Fruit fly (Drosophila melanogaster) whole organism, embryonic: ENCODE results near the gene CG10338.

ENCODE experiments used
- Abd-B ChIP-seq: fragments of 200-800 bp; sonication (Bioruptor generic); optimal IDR thresholded peaks from 2 replicates; lab custom pipeline; 2018; ENCODE audit warnings: missing biosample characterization, mild to moderate bottlenecking, missing genetic modification characterization, moderate library complexity
- CG10321 ChIP-seq: fragments of 200-800 bp; sonication (Bioruptor generic); IDR thresholded peaks from 2 replicates; pipeline ENCODE4 v1.3.6; 2022; ENCODE audit warnings: missing biosample characterization, missing genetic modification characterization
- CG10431 ChIP-seq: fragments of 200-800 bp; sonication (Bioruptor generic); optimal IDR thresholded peaks from 3 replicates; lab custom pipeline; 2018; ENCODE audit warnings: missing biosample characterization, mild to moderate bottlenecking, missing genetic modification characterization
- CG11398 ChIP-seq: fragments of 200-800 bp; sonication (Bioruptor generic); optimal IDR thresholded peaks from 2 replicates; lab custom pipeline; 2016; ENCODE audit warnings: missing biosample characterization, missing genetic modification characterization
- CG15269 ChIP-seq: fragments of 200-800 bp; sonication (Bioruptor generic); optimal IDR thresholded peaks from 2 replicates; lab custom pipeline; 2018; ENCODE audit warnings: missing biosample characterization, mild to moderate bottlenecking, missing genetic modification characterization, moderate library complexity
- CG17568 ChIP-seq: fragments of 200-800 bp; sonication (Bioruptor generic); optimal IDR thresholded peaks from 2 replicates; lab custom pipeline; 2018; ENCODE audit warnings: missing biosample characterization, mild to moderate bottlenecking, missing genetic modification characterization, moderate library complexity
- CG2120 ChIP-seq: fragments of 200-800 bp; sonication (Bioruptor generic); optimal IDR thresholded peaks from 3 replicates; lab custom pipeline; 2016; ENCODE audit warnings: missing biosample characterization, missing genetic modification characterization
- CG2889 ChIP-seq: fragments of 200-800 bp; sonication (Bioruptor generic); IDR thresholded peaks from 3 replicates; pipeline ENCODE4 v1.3.6; 2022; ENCODE audit warnings: missing biosample characterization, missing genetic modification characterization
- CG30403 ChIP-seq: fragments of 200-800 bp; sonication (Bioruptor generic); optimal IDR thresholded peaks from 3 replicates; lab custom pipeline; 2016; ENCODE audit warnings: missing biosample characterization, missing genetic modification characterization
- CG30431 ChIP-seq: fragments of 200-800 bp; sonication (Bioruptor generic); optimal IDR thresholded peaks from 2 replicates; lab custom pipeline; 2017; ENCODE audit warnings: missing biosample characterization, missing genetic modification characterization
- CG3065 ChIP-seq: fragments of 200-800 bp; sonication (Bioruptor generic); optimal IDR thresholded peaks from 2 replicates; lab custom pipeline; 2016; ENCODE audit warnings: missing biosample characterization, missing genetic modification characterization
- CG31388 ChIP-seq: fragments of 200-800 bp; sonication (Bioruptor generic); optimal IDR thresholded peaks from 2 replicates; lab custom pipeline; 2016; ENCODE audit warnings: missing biosample characterization, missing genetic modification characterization
- CG32767 ChIP-seq: fragments of 200-800 bp; sonication (Bioruptor generic); IDR thresholded peaks from 2 replicates; pipeline ENCODE4 v1.3.6; 2022; ENCODE audit warnings: missing biosample characterization, missing genetic modification characterization
- CG34422 ChIP-seq: fragments of 200-800 bp; sonication (Bioruptor generic); IDR thresholded peaks from 3 replicates; pipeline ENCODE4 v1.3.6; 2022; ENCODE audit warnings: missing biosample characterization, missing genetic modification characterization
- CG43689 ChIP-seq: fragments of 200-800 bp; sonication (Bioruptor generic); IDR thresholded peaks from 2 replicates; pipeline ENCODE4 v1.3.6; 2022; ENCODE audit warnings: missing biosample characterization, missing genetic modification characterization
- CG4730 ChIP-seq: fragments of 200-800 bp; sonication (Bioruptor generic); IDR thresholded peaks from 2 replicates; pipeline ENCODE4 v1.3.6; 2022; ENCODE audit warnings: missing biosample characterization, missing genetic modification characterization
- CG7928 ChIP-seq: fragments of 200-800 bp; sonication (Bioruptor generic); optimal IDR thresholded peaks from 2 replicates; lab custom pipeline; 2017; ENCODE audit warnings: missing biosample characterization, mild to moderate bottlenecking, missing genetic modification characterization
- CG9797 ChIP-seq: fragments of 200-800 bp; sonication (Bioruptor generic); optimal IDR thresholded peaks from 3 replicates; lab custom pipeline; 2018; ENCODE audit warnings: missing biosample characterization, mild to moderate bottlenecking, missing genetic modification characterization
- CTCF ChIP-seq: fragments of 200-800 bp; sonication (Bioruptor generic); optimal IDR thresholded peaks from 2 replicates; lab custom pipeline; 2017; ENCODE audit warnings: missing biosample characterization, mild to moderate bottlenecking, missing genetic modification characterization, moderate library complexity
- Camta ChIP-seq: fragments of 200-800 bp; sonication (Bioruptor generic); optimal IDR thresholded peaks from 2 replicates; lab custom pipeline; 2016; ENCODE audit warnings: missing biosample characterization, missing genetic modification characterization
- CkIIα-i1 ChIP-seq: fragments of 200-800 bp; sonication (Bioruptor generic); IDR thresholded peaks from 2 replicates; pipeline ENCODE4 v1.3.6; 2022; ENCODE audit warnings: missing biosample characterization, missing genetic modification characterization
- CrebB ChIP-seq: fragments of 200-800 bp; sonication (Bioruptor generic); optimal IDR thresholded peaks from 3 replicates; lab custom pipeline; 2018; ENCODE audit warnings: missing biosample characterization, mild to moderate bottlenecking, missing genetic modification characterization
- Dad ChIP-seq: fragments of 200-800 bp; sonication (Bioruptor generic); optimal IDR thresholded peaks from 3 replicates; lab custom pipeline; 2016; ENCODE audit warnings: missing biosample characterization, missing genetic modification characterization
- Dref ChIP-seq: fragments of 200-800 bp; sonication (Bioruptor generic); IDR thresholded peaks from 2 replicates; pipeline ENCODE4 v1.3.6; 2022; ENCODE audit warnings: missing biosample characterization, missing genetic modification characterization
- HLH54F ChIP-seq: fragments of 200-800 bp; sonication (Bioruptor generic); optimal IDR thresholded peaks from 3 replicates; lab custom pipeline; 2016; ENCODE audit warnings: missing biosample characterization, missing genetic modification characterization
- Hey ChIP-seq: fragments of 200-800 bp; sonication (Bioruptor generic); optimal IDR thresholded peaks from 3 replicates; lab custom pipeline; 2018; ENCODE audit warnings: missing biosample characterization, mild to moderate bottlenecking, missing genetic modification characterization
- Hmr ChIP-seq: fragments of 200-800 bp; sonication (Bioruptor generic); optimal IDR thresholded peaks from 3 replicates; lab custom pipeline; 2017; ENCODE audit warnings: mild to moderate bottlenecking, missing biosample characterization, missing genetic modification reagents, missing genetic modification characterization
- Myb ChIP-seq: fragments of 200-800 bp; sonication (Bioruptor generic); optimal IDR thresholded peaks from 2 replicates; lab custom pipeline; 2016; ENCODE audit warnings: missing biosample characterization, missing genetic modification characterization
- NFAT ChIP-seq: fragments of 200-800 bp; sonication (Bioruptor generic); IDR thresholded peaks from 2 replicates; pipeline ENCODE4 v1.3.6; 2022; ENCODE audit warnings: missing biosample characterization, missing genetic modification characterization
- Sry-δ ChIP-seq: fragments of 200-800 bp; sonication (Bioruptor generic); optimal IDR thresholded peaks from 2 replicates; lab custom pipeline; 2016; ENCODE audit warnings: missing biosample characterization, missing genetic modification characterization
- Xrp1 ChIP-seq: fragments of 200-800 bp; sonication (Bioruptor generic); IDR thresholded peaks from 2 replicates; pipeline ENCODE4 v1.3.6; 2022; ENCODE audit warnings: missing biosample characterization, missing genetic modification characterization
- al ChIP-seq: fragments of 200-800 bp; sonication (Bioruptor generic); IDR thresholded peaks from 2 replicates; pipeline ENCODE4 v1.3.6; 2022; ENCODE audit warnings: missing biosample characterization, missing genetic modification characterization
- aop ChIP-seq: fragments of 200-800 bp; sonication (Bioruptor generic); IDR thresholded peaks from 2 replicates; pipeline ENCODE4 v1.3.6; 2022; ENCODE audit warnings: missing biosample characterization, missing genetic modification characterization
- ato ChIP-seq: fragments of 200-800 bp; sonication (Bioruptor generic); IDR thresholded peaks from 2 replicates; pipeline ENCODE4 v1.3.6; 2022; ENCODE audit warnings: missing biosample characterization, missing genetic modification characterization; ENCODE audit not compliant: partially characterized antibody
- br ChIP-seq: fragments of >200 bp; optimal IDR thresholded peaks from 2 replicates; lab custom pipeline; 2017
- crol ChIP-seq: fragments of 200-800 bp; sonication (Bioruptor generic); IDR thresholded peaks from 2 replicates; pipeline ENCODE4 v1.3.6; 2022; ENCODE audit warnings: missing biosample characterization, missing genetic modification characterization
- gt ChIP-seq: fragments of 200-800 bp; sonication (Bioruptor generic); IDR thresholded peaks from 2 replicates; pipeline ENCODE4 v1.3.6; 2022; ENCODE audit warnings: missing biosample characterization, missing genetic modification characterization
- h ChIP-seq: fragments of >200 bp; optimal IDR thresholded peaks from 2 replicates; lab custom pipeline; 2017
- ham ChIP-seq: fragments of 200-800 bp; sonication (Bioruptor generic); IDR thresholded peaks from 2 replicates; pipeline ENCODE4 v1.3.6; 2022; ENCODE audit warnings: missing biosample characterization, missing genetic modification characterization
- pfk ChIP-seq: fragments of 200-800 bp; sonication (Bioruptor generic); optimal IDR thresholded peaks from 2 replicates; lab custom pipeline; 2018; ENCODE audit warnings: missing biosample characterization, mild to moderate bottlenecking, missing genetic modification characterization, moderate library complexity
- pho ChIP-seq: fragments of 200-800 bp; sonication (Bioruptor generic); optimal IDR thresholded peaks from 2 replicates; lab custom pipeline; 2016; ENCODE audit warnings: missing biosample characterization, missing genetic modification characterization
- pnt ChIP-seq: fragments of 200-800 bp; sonication (Bioruptor generic); optimal IDR thresholded peaks from 3 replicates; lab custom pipeline; 2016; ENCODE audit warnings: missing biosample characterization, missing genetic modification characterization
- psq ChIP-seq: fragments of 200-800 bp; sonication (Bioruptor generic); optimal IDR thresholded peaks from 2 replicates; lab custom pipeline; 2017; ENCODE audit warnings: missing biosample characterization, missing genetic modification characterization
- sd ChIP-seq: fragments of 200-800 bp; sonication (Bioruptor generic); optimal IDR thresholded peaks from 3 replicates; lab custom pipeline; 2018; ENCODE audit warnings: missing biosample characterization, mild to moderate bottlenecking, missing genetic modification characterization, moderate library complexity
- slbo ChIP-seq: fragments of 200-800 bp; sonication (Bioruptor generic); IDR thresholded peaks from 2 replicates; pipeline ENCODE4 v1.3.6; 2022; ENCODE audit warnings: missing biosample characterization, missing genetic modification characterization
- sob ChIP-seq: fragments of 200-800 bp; sonication (Bioruptor generic); IDR thresholded peaks from 2 replicates; pipeline ENCODE4 v1.3.6; 2022; ENCODE audit warnings: missing biosample characterization, missing genetic modification characterization
- sqz ChIP-seq: fragments of 200-800 bp; sonication (Bioruptor generic); optimal IDR thresholded peaks from 3 replicates; lab custom pipeline; 2018; ENCODE audit warnings: missing biosample characterization, mild to moderate bottlenecking, missing genetic modification characterization
- tin ChIP-seq: fragments of 200-800 bp; sonication (Bioruptor generic); optimal IDR thresholded peaks from 3 replicates; lab custom pipeline; 2016; ENCODE audit warnings: missing biosample characterization, missing genetic modification characterization
- tio ChIP-seq: fragments of 200-800 bp; sonication (Bioruptor generic); optimal IDR thresholded peaks from 2 replicates; lab custom pipeline; 2017; ENCODE audit warnings: missing biosample characterization, missing genetic modification characterization, inconsistent platforms
- ttk ChIP-seq: fragments of 200-800 bp; sonication (Bioruptor generic); IDR thresholded peaks from 2 replicates; pipeline ENCODE4 v2.1.2; 2022; ENCODE audit warnings: missing biosample characterization, missing genetic modification characterization
- yki ChIP-seq: fragments of >200 bp; optimal IDR thresholded peaks from 3 replicates; lab custom pipeline; 2018
- z ChIP-seq: fragments of 200-800 bp; sonication (Bioruptor generic); IDR thresholded peaks from 3 replicates; pipeline ENCODE4 v1.3.6; 2022; ENCODE audit warnings: missing biosample characterization, missing genetic modification characterization
- zfh2 ChIP-seq: fragments of 200-800 bp; sonication (Bioruptor generic); optimal IDR thresholded peaks from 2 replicates; lab custom pipeline; 2016; ENCODE audit warnings: missing biosample characterization, missing genetic modification characterization

Gene CG10338

dm6 chr2L:18702721-18703488, 7.4 kb downstream of the CG10338 start, which contains the start of the genes CG10376 and CG10343 (continued):
- TF ChIP-seq zfh2 (GFP tag; lab: Kevin White, UChicago) (peak; percentile 66), Dref (GFP tag; lab: Robert Waterston, UW) (peak; percentile 56), HLH54F (GFP tag; lab: Kevin White, UChicago) (peak; percentile 58), CG9797 (GFP tag; lab: Kevin White, UChicago) (peak; percentile 92), pho (GFP tag; lab: Kevin White, UChicago) (peak; percentile 36), psq (peak; percentile 86), aop (GFP tag; lab: Robert Waterston, UW) (no peak), CG3065 (GFP tag; lab: Kevin White, UChicago) (peak; percentile 65), CG32767 (GFP tag; lab: Robert Waterston, UW) (peak; percentile 77; the same call in 1 of the 2 replicates), ato (peak; percentile 58), ham (no peak), CG30431 (GFP tag; lab: Kevin White, UChicago) (peak; percentile 82), CG4730 (GFP tag; lab: Robert Waterston, UW) (peak; percentile 81), Hey (tag; lab: Kevin White, UChicago) (peak; percentile 18), Abd-B (GFP tag; lab: Kevin White, UChicago) (peak; percentile 98), CkIIα-i1 (GFP tag; lab: Robert Waterston, UW) (no peak), CG15269 (tag; lab: Kevin White, UChicago) (peak; percentile 92), NFAT (GFP tag; lab: Robert Waterston, UW) (peak; percentile 85), Sry-δ (GFP tag; lab: Kevin White, UChicago) (peak; percentile 19), sqz (GFP tag; lab: Kevin White, UChicago) (peak; percentile 87), CG2120 (GFP tag; lab: Kevin White, UChicago) (peak; percentile 84), slbo (GFP tag; lab: Robert Waterston, UW) (peak; percentile 93), CG31388 (peak; percentile 74), tin (GFP tag; lab: Kevin White, UChicago) (peak; percentile 84), sob (GFP tag; lab: Robert Waterston, UW) (peak; percentile 89), CG10431 (GFP tag; lab: Kevin White, UChicago) (peak; percentile 67), CG7928 (GFP tag; lab: Kevin White, UChicago) (peak; percentile 50), br (lab: Kevin White, UChicago) (no peak), yki (lab: Kevin White, UChicago) (no peak), CG10321 (GFP tag; lab: Robert Waterston, UW) (no peak), Dad (peak; percentile 54), CG17568 (GFP tag; lab: Kevin White, UChicago) (peak; percentile 32), al (GFP tag; lab: Robert Waterston, UW) (peak; percentile 85), pnt (peak; percentile 60), crol (GFP tag; lab: Robert Waterston, UW) (no peak), Myb (GFP tag; lab: Kevin White, UChicago) (peak; percentile 17), Xrp1 (GFP tag; lab: Robert Waterston, UW) (peak; percentile 86), CG11398 (GFP tag; lab: Kevin White, UChicago) (peak; percentile 11), CG2889 (GFP tag; lab: Robert Waterston, UW) (peak; percentile 73; the same call in 2 of the 3 replicates), CG43689 (peak; percentile 54; the same call in 1 of the 2 replicates), gt (GFP tag; lab: Robert Waterston, UW) (peak; percentile 57; the same call in 1 of the 2 replicates), ttk (GFP tag; lab: Robert Waterston, UW) (peak; percentile 84), CG34422 (peak; percentile 78; the same call in 2 of the 3 replicates), Hmr (GFP tag; lab: Kevin White, UChicago) (peak; percentile 90), z (GFP tag; lab: Robert Waterston, UW) (no peak), Camta (GFP tag; lab: Kevin White, UChicago) (peak; percentile 30), CG30403 (GFP tag; lab: Kevin White, UChicago) (peak; percentile 94), CrebB (tag; lab: Kevin White, UChicago) (peak; percentile 51), CTCF (GFP tag; lab: Kevin White, UChicago) (peak; percentile 24), tio (GFP tag; lab: Kevin White, UChicago) (peak; percentile 89), h (lab: Kevin White, UChicago) (no peak), pfk (peak; percentile 27), sd (tag; lab: Kevin White, UChicago) (peak; percentile 90)
